Fruit fly (Drosophila melanogaster) whole organism, pupa: ENCODE measurements around the gene stg.

Source experiments
- CG10348 ChIP-seq: fragments of 200-800 bp; sonication (Bioruptor generic); IDR thresholded peaks from 2 replicates; pipeline ENCODE4 v1.3.6; 2022; ENCODE audit warnings: missing biosample characterization, missing genetic modification characterization
- CG12605 ChIP-seq: fragments of 200-800 bp; sonication (Bioruptor generic); IDR thresholded peaks from 2 replicates; pipeline ENCODE4 v1.3.6; 2022; ENCODE audit warnings: missing biosample characterization, missing genetic modification characterization
- CG13204 ChIP-seq: fragments of 200-800 bp; sonication (Bioruptor generic); optimal IDR thresholded peaks from 2 replicates; lab custom pipeline; 2018; ENCODE audit warnings: missing biosample characterization, mild to moderate bottlenecking, missing genetic modification characterization, moderate library complexity
- CG14655 ChIP-seq: fragments of 200-800 bp; sonication (Bioruptor generic); optimal IDR thresholded peaks from 3 replicates; lab custom pipeline; 2017; ENCODE audit warnings: mild to moderate bottlenecking, missing biosample characterization, missing genetic modification reagents, missing genetic modification characterization
- CG15710 ChIP-seq: fragments of 200-800 bp; sonication (Bioruptor generic); optimal IDR thresholded peaks from 2 replicates; lab custom pipeline; 2018; ENCODE audit warnings: missing biosample characterization, mild to moderate bottlenecking, missing genetic modification characterization, moderate library complexity
- CG17806 ChIP-seq: fragments of 200-800 bp; sonication (Bioruptor generic); optimal IDR thresholded peaks from 2 replicates; lab custom pipeline; 2018; ENCODE audit warnings: missing biosample characterization, mild to moderate bottlenecking, missing genetic modification characterization, moderate library complexity
- CG32121 ChIP-seq: fragments of 200-800 bp; sonication (Bioruptor generic); IDR thresholded peaks from 2 replicates; pipeline ENCODE4 v1.3.6; 2022; ENCODE audit warnings: missing biosample characterization, missing genetic modification characterization
- CG34367 ChIP-seq: fragments of 200-800 bp; sonication (Bioruptor generic); optimal IDR thresholded peaks from 2 replicates; lab custom pipeline; 2018; ENCODE audit warnings: missing biosample characterization, mild to moderate bottlenecking, missing genetic modification characterization
- CG4496 ChIP-seq: fragments of 200-800 bp; sonication (Bioruptor generic); IDR thresholded peaks from 3 replicates; pipeline ENCODE4 v1.3.6; 2022; ENCODE audit warnings: missing biosample characterization, missing genetic modification characterization
- CG8159 ChIP-seq: fragments of 200-800 bp; sonication (Bioruptor generic); optimal IDR thresholded peaks from 3 replicates; lab custom pipeline; 2018; ENCODE audit warnings: missing biosample characterization, mild to moderate bottlenecking, missing genetic modification characterization, moderate library complexity
- CG8301 ChIP-seq: fragments of 200-800 bp; sonication (Bioruptor generic); optimal IDR thresholded peaks from 2 replicates; lab custom pipeline; 2018; ENCODE audit warnings: missing biosample characterization, mild to moderate bottlenecking, missing genetic modification characterization
- CG9948 ChIP-seq: fragments of 200-800 bp; sonication (Bioruptor generic); optimal IDR thresholded peaks from 2 replicates; lab custom pipeline; 2018; ENCODE audit warnings: missing biosample characterization, mild to moderate bottlenecking, missing genetic modification characterization, moderate library complexity
- D1 ChIP-seq: fragments of 200-800 bp; sonication (Bioruptor generic); optimal IDR thresholded peaks from 2 replicates; lab custom pipeline; 2018; ENCODE audit warnings: missing biosample characterization, mild to moderate bottlenecking, missing genetic modification characterization, moderate library complexity
- EcR ChIP-seq: fragments of 200-800 bp; sonication (Bioruptor generic); optimal IDR thresholded peaks from 3 replicates; lab custom pipeline; 2019; ENCODE audit warnings: missing biosample characterization, missing genetic modification characterization, mild to moderate bottlenecking, moderate library complexity, missing genetic modification reagents
- Ets98B ChIP-seq: fragments of 200-800 bp; sonication (Bioruptor generic); IDR thresholded peaks from 2 replicates; pipeline ENCODE4 v1.3.6; 2022; ENCODE audit warnings: missing biosample characterization, missing genetic modification characterization
- Pif1A ChIP-seq: fragments of 200-800 bp; sonication (Bioruptor generic); optimal IDR thresholded peaks from 3 replicates; lab custom pipeline; 2016; ENCODE audit warnings: missing biosample characterization, missing genetic modification characterization
- Pif1B ChIP-seq: fragments of 200-800 bp; sonication (Bioruptor generic); optimal IDR thresholded peaks from 3 replicates; lab custom pipeline; 2016; ENCODE audit warnings: missing biosample characterization, missing genetic modification characterization
- Snoo ChIP-seq: fragments of 200-800 bp; sonication (Bioruptor generic); optimal IDR thresholded peaks from 3 replicates; lab custom pipeline; 2017; ENCODE audit warnings: missing biosample characterization, mild to moderate bottlenecking, missing genetic modification characterization, inconsistent platforms
- fd96Ca ChIP-seq: fragments of 200-800 bp; sonication (Bioruptor generic); IDR thresholded peaks from 3 replicates; pipeline ENCODE4 v1.3.6; 2022; ENCODE audit warnings: missing biosample characterization, missing genetic modification characterization
- gl ChIP-seq: fragments of 200-800 bp; sonication (Bioruptor generic); optimal IDR thresholded peaks from 2 replicates; lab custom pipeline; 2018; ENCODE audit warnings: missing biosample characterization, mild to moderate bottlenecking, missing genetic modification characterization
- rn ChIP-seq: fragments of 200-800 bp; sonication (Bioruptor generic); IDR thresholded peaks from 2 replicates; pipeline ENCODE4 v1.3.6; 2022; ENCODE audit warnings: missing biosample characterization, missing genetic modification characterization

Gene stg

DNA sequence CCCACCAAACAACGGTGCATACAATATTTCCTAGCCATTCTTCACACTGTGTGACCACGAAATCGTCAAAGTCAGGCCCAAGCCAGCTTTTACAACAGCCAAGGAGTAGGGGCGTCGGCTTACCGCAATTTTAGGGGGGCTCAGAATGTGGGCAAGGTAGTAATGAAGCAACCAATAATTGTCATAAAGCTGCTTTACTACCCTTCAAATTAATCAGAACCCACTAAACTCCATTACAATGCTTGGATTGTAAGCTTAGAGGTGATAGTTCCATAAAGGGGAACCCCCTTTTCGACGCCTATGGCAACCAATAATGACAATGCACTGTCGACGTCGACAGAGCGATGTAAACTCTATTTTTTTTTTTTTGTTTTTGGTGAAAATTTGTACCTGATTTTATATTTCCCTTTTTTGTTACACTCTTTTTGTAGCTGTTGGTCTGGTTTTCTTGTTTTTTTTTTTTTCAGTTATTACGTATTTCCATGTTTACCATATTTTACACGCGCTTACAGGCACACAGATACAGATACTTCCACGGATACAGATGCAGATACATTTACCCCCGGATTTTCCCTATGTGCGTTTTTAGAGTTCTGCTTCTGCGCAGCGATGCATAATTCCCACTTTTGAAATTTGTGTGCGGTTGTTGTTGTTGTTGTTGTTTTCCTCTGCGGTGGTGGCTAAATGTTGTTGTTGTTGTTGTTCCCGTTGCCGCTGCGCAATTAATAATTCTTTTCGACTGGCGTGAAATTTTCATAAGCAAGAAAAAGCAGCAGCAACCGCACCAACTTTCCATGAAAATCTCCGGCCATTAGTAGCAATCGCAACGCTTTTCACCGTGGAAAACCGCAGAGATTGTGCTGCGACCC, 50.8 kb downstream of the stg start:
- TF ChIP-seq CG13204 (GFP tag; lab: Kevin White, UChicago) (no peak), CG12605 (no peak), CG15710 (tag; lab: Kevin White, UChicago) (peak; percentile 41), fd96Ca (GFP tag; lab: Robert Waterston, UW) (peak; percentile 70; the same call in 2 of the 3 replicates), CG10348 (GFP tag; lab: Robert Waterston, UW) (peak; percentile 51; the same call in 1 of the 2 replicates), CG4496 (GFP tag; lab: Robert Waterston, UW) (peak; percentile 63; the same call in 2 of the 3 replicates), CG32121 (GFP tag; lab: Robert Waterston, UW) (peak; percentile 72; the same call in 1 of the 2 replicates), CG17806 (tag; lab: Kevin White, UChicago) (peak; percentile 43), Pif1A (GFP tag; lab: Kevin White, UChicago) (peak; percentile 54), EcR (GFP tag; lab: Kevin White, UChicago) (no peak), CG8159 (tag; lab: Kevin White, UChicago) (peak; percentile 44), gl (tag; lab: Kevin White, UChicago) (no peak), CG9948 (tag; lab: Kevin White, UChicago) (peak; percentile 37), CG14655 (peak; percentile 67), rn (GFP tag; lab: Robert Waterston, UW) (0 out of 2 replicates have a peak, but pooled peaks have one; percentile 30), Ets98B (GFP tag; lab: Robert Waterston, UW) (peak; percentile 67), CG34367 (tag; lab: Kevin White, UChicago) (peak; percentile 37), Pif1B (GFP tag; lab: Kevin White, UChicago) (peak; percentile 55), D1 (tag; lab: Kevin White, UChicago) (no peak), CG8301 (peak; percentile 56), Snoo (tag; lab: Kevin White, UChicago) (no peak)

DNA sequence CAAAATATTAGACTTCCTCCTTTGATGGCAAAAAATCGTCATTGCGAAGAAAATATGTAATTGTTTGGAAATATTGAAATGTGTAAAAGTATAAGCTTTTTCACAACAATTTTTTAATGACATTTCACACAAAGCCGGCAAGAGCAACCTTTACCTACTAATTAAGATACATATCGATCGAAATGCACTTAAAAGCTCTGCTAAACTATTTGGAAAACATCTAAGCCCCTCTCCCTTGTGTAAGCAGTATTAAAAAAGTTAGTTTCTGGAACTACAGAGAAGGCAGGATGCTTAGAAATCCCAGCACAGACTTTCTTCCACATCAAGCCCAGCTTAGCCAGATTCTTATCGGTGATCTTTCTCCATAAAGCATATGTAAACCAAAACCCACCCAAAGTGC, 51.6 kb downstream of the stg start, which contains the start of gene Cyt-c1L:
Gene Cyt-c1L, minus strand, starts transcription at position 101 of the 400 bp plus-strand sequence.
- TF ChIP-seq fd96Ca (GFP tag; lab: Robert Waterston, UW) (no peak), CG17806 (tag; lab: Kevin White, UChicago) (no peak), CG12605 (no peak), CG4496 (GFP tag; lab: Robert Waterston, UW) (no peak), gl (tag; lab: Kevin White, UChicago) (no peak)

DNA sequence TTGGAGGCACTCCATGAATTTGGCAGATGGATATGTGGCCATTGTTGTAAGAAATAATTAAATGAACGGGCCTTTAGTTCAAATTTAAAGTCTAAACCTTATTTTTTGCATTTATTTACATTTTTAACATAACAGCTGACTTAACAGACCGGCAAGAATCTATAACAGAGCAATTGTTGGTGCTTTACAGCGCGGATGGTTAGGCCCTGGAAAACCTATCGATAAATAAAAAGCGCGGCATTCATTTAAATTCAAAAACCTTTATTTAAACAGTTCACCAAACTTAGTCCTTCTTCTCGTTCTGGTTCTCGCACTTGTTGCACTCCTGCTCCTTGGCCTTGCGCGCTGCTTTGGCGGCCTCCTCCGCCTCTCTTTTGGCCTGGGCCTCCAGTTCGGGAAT, 53.2 kb downstream of the stg start, which contains the start of gene Mesh1:
Gene Mesh1, minus strand, starts transcription at position 108 of the 400 bp plus-strand sequence.
- TF ChIP-seq Pif1B (GFP tag; lab: Kevin White, UChicago) = no peak
- no peak for TF ChIP-seq CG8301
- TF ChIP-seq CG10348 (GFP tag; lab: Robert Waterston, UW) = no peak
- no peak for TF ChIP-seq CG4496 (GFP tag; lab: Robert Waterston, UW)
- no peak for TF ChIP-seq EcR (GFP tag; lab: Kevin White, UChicago)
- no peak for TF ChIP-seq CG32121 (GFP tag; lab: Robert Waterston, UW)
- no peak for TF ChIP-seq CG13204 (GFP tag; lab: Kevin White, UChicago)
- TF ChIP-seq Pif1A (GFP tag; lab: Kevin White, UChicago) = no peak
- TF ChIP-seq Ets98B (GFP tag; lab: Robert Waterston, UW) = no peak
- no peak for TF ChIP-seq gl (tag; lab: Kevin White, UChicago)
- TF ChIP-seq CG15710 (tag; lab: Kevin White, UChicago) = no peak
- TF ChIP-seq CG34367 (tag; lab: Kevin White, UChicago) = no peak
- TF ChIP-seq rn (GFP tag; lab: Robert Waterston, UW) = no peak
- TF ChIP-seq CG12605 = no peak
- TF ChIP-seq, all 21 proteins: peak for 0
